Fruit fly (Drosophila melanogaster) whole organism, embryonic: ENCODE results near the gene CG42553.

Experiments used
- Bgb ChIP-seq: fragments of 200-800 bp; sonication (Bioruptor generic); IDR thresholded peaks from 2 replicates; pipeline ENCODE4 v1.3.6; 2022; ENCODE audit warnings: missing biosample characterization, missing genetic modification characterization; ENCODE audit not compliant: partially characterized antibody
- C15 ChIP-seq: fragments of 200-800 bp; sonication (Bioruptor generic); IDR thresholded peaks from 3 replicates; pipeline ENCODE4 v1.3.6; 2022; ENCODE audit warnings: missing biosample characterization, missing genetic modification characterization
- CG10321 ChIP-seq: fragments of 200-800 bp; sonication (Bioruptor generic); IDR thresholded peaks from 2 replicates; pipeline ENCODE4 v1.3.6; 2022; ENCODE audit warnings: missing biosample characterization, missing genetic modification characterization
- CG10979 ChIP-seq: fragments of 200-800 bp; sonication (Bioruptor generic); optimal IDR thresholded peaks from 2 replicates; lab custom pipeline; 2018; ENCODE audit warnings: missing biosample characterization, mild to moderate bottlenecking, missing genetic modification characterization, moderate library complexity
- CG12155 ChIP-seq: fragments of 200-800 bp; sonication (Bioruptor generic); optimal IDR thresholded peaks from 3 replicates; lab custom pipeline; 2016; ENCODE audit warnings: missing biosample characterization, missing genetic modification characterization
- CG12219 ChIP-seq: fragments of 200-800 bp; sonication (Bioruptor generic); optimal IDR thresholded peaks from 3 replicates; lab custom pipeline; 2018; ENCODE audit warnings: missing biosample characterization, mild to moderate bottlenecking, missing genetic modification characterization
- CG1233 ChIP-seq: fragments of 200-800 bp; sonication (Bioruptor generic); optimal IDR thresholded peaks from 4 replicates; lab custom pipeline; 2018; ENCODE audit warnings: missing biosample characterization, mild to moderate bottlenecking, missing genetic modification characterization
- CG12744 ChIP-seq: fragments of 200-800 bp; sonication (Bioruptor generic); optimal IDR thresholded peaks from 2 replicates; lab custom pipeline; 2016; ENCODE audit warnings: missing biosample characterization, missing genetic modification characterization
- CG13624 ChIP-seq: fragments of 200-800 bp; sonication (Bioruptor generic); optimal IDR thresholded peaks from 2 replicates; lab custom pipeline; 2016; ENCODE audit warnings: missing biosample characterization, missing genetic modification characterization
- CG14014 ChIP-seq: fragments of 200-800 bp; sonication (Bioruptor generic); IDR thresholded peaks from 2 replicates; pipeline ENCODE4 v1.3.6; 2022; ENCODE audit warnings: missing biosample characterization, missing genetic modification characterization
- CG14050 ChIP-seq: fragments of 200-800 bp; sonication (Bioruptor generic); IDR thresholded peaks from 3 replicates; pipeline ENCODE4 v1.3.6; 2022; ENCODE audit warnings: missing biosample characterization, missing genetic modification characterization
- CG14860 ChIP-seq: fragments of 200-800 bp; sonication (Bioruptor generic); IDR thresholded peaks from 3 replicates; pipeline ENCODE4 v1.3.6; 2022; ENCODE audit warnings: missing biosample characterization, missing genetic modification characterization; ENCODE audit not compliant: partially characterized antibody
- CG15269 ChIP-seq: fragments of 200-800 bp; sonication (Bioruptor generic); optimal IDR thresholded peaks from 2 replicates; lab custom pipeline; 2018; ENCODE audit warnings: missing biosample characterization, mild to moderate bottlenecking, missing genetic modification characterization, moderate library complexity
- CG16815 ChIP-seq: fragments of 200-800 bp; sonication (Bioruptor generic); optimal IDR thresholded peaks from 3 replicates; lab custom pipeline; 2017; ENCODE audit warnings: missing biosample characterization, mild to moderate bottlenecking, missing genetic modification characterization
- CG17186 ChIP-seq: fragments of 200-800 bp; sonication (Bioruptor generic); optimal IDR thresholded peaks from 3 replicates; lab custom pipeline; 2017; ENCODE audit warnings: missing biosample characterization, missing genetic modification reagents, missing genetic modification characterization
- CG4617 ChIP-seq: fragments of 200-800 bp; sonication (Bioruptor generic); optimal IDR thresholded peaks from 3 replicates; lab custom pipeline; 2016; ENCODE audit warnings: missing biosample characterization, missing genetic modification characterization, borderline replicate concordance
- CG6254 ChIP-seq: fragments of 200-800 bp; sonication (Bioruptor generic); optimal IDR thresholded peaks from 3 replicates; lab custom pipeline; 2017; ENCODE audit warnings: mild to moderate bottlenecking, missing biosample characterization, missing genetic modification reagents, missing genetic modification characterization
- CG7556 ChIP-seq: fragments of 200-800 bp; sonication (Bioruptor generic); optimal IDR thresholded peaks from 2 replicates; lab custom pipeline; 2017; ENCODE audit warnings: missing biosample characterization, mild to moderate bottlenecking, missing genetic modification characterization
- CG7963 ChIP-seq: fragments of 200-800 bp; sonication (Bioruptor generic); IDR thresholded peaks from 3 replicates; pipeline ENCODE4 v1.3.6; 2022; ENCODE audit warnings: missing biosample characterization, missing genetic modification characterization; ENCODE audit not compliant: partially characterized antibody
- CG7987 ChIP-seq: fragments of 200-800 bp; sonication (Bioruptor generic); optimal IDR thresholded peaks from 2 replicates; lab custom pipeline; 2018; ENCODE audit warnings: missing biosample characterization, mild to moderate bottlenecking, missing genetic modification characterization, moderate library complexity
- CG9437 ChIP-seq: fragments of 200-800 bp; sonication (Bioruptor generic); optimal IDR thresholded peaks from 2 replicates; lab custom pipeline; 2018; ENCODE audit warnings: missing biosample characterization, mild to moderate bottlenecking, missing genetic modification characterization
- CG9932 ChIP-seq: fragments of 200-800 bp; sonication (Bioruptor generic); IDR thresholded peaks from 2 replicates; pipeline ENCODE4 v1.3.6; 2022; ENCODE audit warnings: missing biosample characterization, missing genetic modification characterization
- CTCF ChIP-seq: fragments of 200-800 bp; sonication (Bioruptor generic); optimal IDR thresholded peaks from 2 replicates; lab custom pipeline; 2017; ENCODE audit warnings: missing biosample characterization, mild to moderate bottlenecking, missing genetic modification characterization, moderate library complexity
- Deaf1 ChIP-seq: fragments of 200-800 bp; optimal IDR thresholded peaks from 3 replicates; lab custom pipeline; 2019; ENCODE audit warnings: missing biosample characterization, mild to moderate bottlenecking, missing genetic modification characterization, moderate library complexity
- Fer3 ChIP-seq: fragments of 200-800 bp; sonication (Bioruptor generic); optimal IDR thresholded peaks from 2 replicates; lab custom pipeline; 2018; ENCODE audit warnings: missing biosample characterization, mild to moderate bottlenecking, missing genetic modification characterization, moderate library complexity
- HLH4C ChIP-seq: fragments of 200-800 bp; sonication (Bioruptor generic); IDR thresholded peaks from 3 replicates; pipeline ENCODE4 v1.3.6; 2022; ENCODE audit warnings: missing biosample characterization, missing genetic modification characterization; ENCODE audit not compliant: partially characterized antibody
- HmgZ ChIP-seq: fragments of 200-800 bp; sonication (Bioruptor generic); optimal IDR thresholded peaks from 2 replicates; lab custom pipeline; 2018; ENCODE audit warnings: missing biosample characterization, mild to moderate bottlenecking, missing genetic modification characterization
- Hr3 ChIP-seq: fragments of 200-800 bp; sonication (Bioruptor generic); optimal IDR thresholded peaks from 3 replicates; lab custom pipeline; 2016; ENCODE audit warnings: missing biosample characterization, missing genetic modification characterization
- MBD-R2 ChIP-seq: fragments of 200-800 bp; sonication (Bioruptor generic); IDR thresholded peaks from 2 replicates; pipeline ENCODE4 v1.3.6; 2022; ENCODE audit warnings: missing biosample characterization, missing genetic modification characterization
- Mad ChIP-seq: fragments of 200-800 bp; sonication (Bioruptor generic); optimal IDR thresholded peaks from 2 replicates; lab custom pipeline; 2016; ENCODE audit warnings: missing biosample characterization, missing genetic modification characterization
- NC2β ChIP-seq: fragments of 200-800 bp; sonication (Bioruptor generic); optimal IDR thresholded peaks from 2 replicates; lab custom pipeline; 2016; ENCODE audit warnings: missing biosample characterization, missing genetic modification characterization
- Nf-YC ChIP-seq: fragments of 200-800 bp; optimal IDR thresholded peaks from 3 replicates; lab custom pipeline; 2019; ENCODE audit warnings: missing biosample characterization, mild to moderate bottlenecking, missing genetic modification characterization, moderate library complexity
- Oli ChIP-seq: fragments of 200-800 bp; sonication (Bioruptor generic); optimal IDR thresholded peaks from 2 replicates; lab custom pipeline; 2018; ENCODE audit warnings: missing biosample characterization, mild to moderate bottlenecking, missing genetic modification characterization, moderate library complexity
- Pdp1 ChIP-seq, 2 experiments: fragments of 200-800 bp; sonication (Bioruptor generic); optimal IDR thresholded peaks; 3 replicates each; lab custom pipeline; 2016; ENCODE audit warnings: missing biosample characterization in 2 of 2, missing genetic modification characterization in 2 of 2, mild to moderate bottlenecking in 1 of 2, moderate library complexity in 1 of 2
- TFAM ChIP-seq: fragments of 200-800 bp; sonication (Bioruptor generic); optimal IDR thresholded peaks from 2 replicates; lab custom pipeline; 2017; ENCODE audit warnings: missing biosample characterization, missing genetic modification characterization, inconsistent platforms
- Taf1 ChIP-seq: fragments of 200-800 bp; sonication (Bioruptor generic); IDR thresholded peaks from 2 replicates; pipeline ENCODE4 v1.3.6; 2022; ENCODE audit warnings: missing biosample characterization, missing genetic modification characterization
- Usf ChIP-seq: fragments of 200-800 bp; sonication (Bioruptor generic); optimal IDR thresholded peaks from 2 replicates; lab custom pipeline; 2017; ENCODE audit warnings: missing genotype, missing biosample characterization, missing genetic modification characterization
- ab ChIP-seq: fragments of 200-800 bp; sonication (Bioruptor generic); optimal IDR thresholded peaks from 2 replicates; lab custom pipeline; 2016; ENCODE audit warnings: missing biosample characterization, missing genetic modification characterization
- emc ChIP-seq: fragments of 200-800 bp; sonication (Bioruptor generic); optimal IDR thresholded peaks from 2 replicates; lab custom pipeline; 2016; ENCODE audit warnings: missing biosample characterization, missing genetic modification characterization
- ewg ChIP-seq: fragments of 200-800 bp; sonication (Bioruptor generic); optimal IDR thresholded peaks from 3 replicates; lab custom pipeline; 2017; ENCODE audit warnings: mild to moderate bottlenecking, missing biosample characterization, missing genetic modification reagents, missing genetic modification characterization
- fd64A ChIP-seq: fragments of 200-800 bp; sonication (Bioruptor generic); optimal IDR thresholded peaks from 3 replicates; lab custom pipeline; 2018; ENCODE audit warnings: missing biosample characterization, mild to moderate bottlenecking, missing genetic modification characterization
- gcm ChIP-seq: fragments of 200-800 bp; sonication (Bioruptor generic); optimal IDR thresholded peaks from 2 replicates; lab custom pipeline; 2019; ENCODE audit warnings: missing biosample characterization, mild to moderate bottlenecking, missing genetic modification characterization, moderate library complexity
- gsb ChIP-seq: fragments of 200-800 bp; sonication (Bioruptor generic); IDR thresholded peaks from 2 replicates; pipeline ENCODE4 v1.3.6; 2022; ENCODE audit warnings: missing biosample characterization, missing genetic modification characterization
- her ChIP-seq: fragments of 200-800 bp; sonication (Bioruptor generic); optimal IDR thresholded peaks from 2 replicates; lab custom pipeline; 2016; ENCODE audit warnings: missing biosample characterization, missing genetic modification characterization
- hth ChIP-seq: fragments of >200 bp; optimal IDR thresholded peaks from 2 replicates; lab custom pipeline; 2017; ENCODE audit warnings: inconsistent platforms
- lilli ChIP-seq: fragments of 200-800 bp; sonication (Bioruptor generic); optimal IDR thresholded peaks from 3 replicates; lab custom pipeline; 2016; ENCODE audit warnings: missing biosample characterization, missing genetic modification characterization
- mam ChIP-seq: fragments of 200-800 bp; sonication (Bioruptor generic); optimal IDR thresholded peaks from 3 replicates; lab custom pipeline; 2016; ENCODE audit warnings: missing biosample characterization, missing genetic modification characterization
- nau ChIP-seq: fragments of 200-800 bp; sonication (Bioruptor generic); optimal IDR thresholded peaks from 3 replicates; lab custom pipeline; 2017; ENCODE audit warnings: missing biosample characterization, mild to moderate bottlenecking, missing genetic modification characterization, missing genetic modification reagents
- pnt ChIP-seq: fragments of 200-800 bp; sonication (Bioruptor generic); optimal IDR thresholded peaks from 3 replicates; lab custom pipeline; 2016; ENCODE audit warnings: missing biosample characterization, missing genetic modification characterization
- sr ChIP-seq: fragments of 200-800 bp; sonication (Bioruptor generic); IDR thresholded peaks from 3 replicates; pipeline ENCODE4 v1.3.6; 2022; ENCODE audit warnings: missing biosample characterization, missing genetic modification characterization
- toy ChIP-seq: fragments of 200-800 bp; sonication (Bioruptor generic); IDR thresholded peaks from 2 replicates; pipeline ENCODE4 v1.3.6; 2022; ENCODE audit warnings: missing biosample characterization, missing genetic modification characterization

Gene CG42553

DNA sequence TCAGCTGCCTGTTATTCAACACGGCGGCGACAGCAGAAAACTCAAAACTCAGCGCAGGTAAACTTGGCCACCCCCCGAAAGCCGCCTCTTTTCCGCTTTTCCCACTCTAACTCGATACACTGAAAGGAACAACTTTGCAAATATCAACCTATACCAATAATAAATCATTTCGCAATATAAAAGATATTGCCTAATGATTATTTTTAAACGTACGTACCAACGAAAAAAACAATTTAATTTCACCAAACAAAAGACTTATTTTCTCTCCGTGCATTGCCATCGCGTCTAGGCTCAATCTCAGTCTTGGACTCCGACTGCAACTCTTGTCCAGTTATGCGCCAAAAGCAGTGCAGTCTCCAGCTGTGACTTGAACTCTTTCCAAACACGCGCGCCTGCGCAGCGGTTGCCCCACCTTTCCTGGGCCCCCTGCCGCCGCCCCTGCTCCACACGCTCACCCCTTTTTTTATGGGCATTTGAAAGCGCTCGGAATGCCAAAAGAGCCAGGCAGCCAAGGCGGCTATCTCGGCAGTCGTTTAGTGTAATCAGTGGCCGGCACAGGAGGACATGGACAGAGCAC, 28.2 kb upstream of the CG42553 start (continued):
- TF ChIP-seq toy (GFP tag; lab: Robert Waterston, UW) (no peak), CG7987 (no peak), Taf1 (GFP tag; lab: Robert Waterston, UW) (no peak), CG7963 (no peak), CG14014 (GFP tag; lab: Robert Waterston, UW) (no peak; the same call in 1 of the 2 replicates), Usf (no peak), gcm (peak; percentile 57), emc (no peak), CG9437 (GFP tag; lab: Kevin White, UChicago) (peak; percentile 15), CG14860 (no peak), TFAM (no peak), CG13624 (GFP tag; lab: Kevin White, UChicago) (peak; percentile 17), Fer3 (tag; lab: Kevin White, UChicago) (peak; percentile 21), CG14050 (no peak), fd64A (GFP tag; lab: Kevin White, UChicago) (no peak), CG12219 (GFP tag; lab: Kevin White, UChicago) (peak; percentile 26), MBD-R2 (GFP tag; lab: Robert Waterston, UW) (peak; percentile 14; the same call in 1 of the 2 replicates), hth (lab: Kevin White, UChicago) (no peak), CG10321 (GFP tag; lab: Robert Waterston, UW) (no peak), sr (GFP tag; lab: Robert Waterston, UW) (no peak), nau (GFP tag; lab: Kevin White, UChicago) (peak; percentile 40), Hr3 (GFP tag; lab: Kevin White, UChicago) (peak; percentile 37), CG16815 (GFP tag; lab: Kevin White, UChicago) (peak; percentile 27), mam (peak; percentile 37), Bgb (GFP tag; lab: Robert Waterston, UW) (no peak), lilli (peak; percentile 51), CG7556 (peak; percentile 57), CG6254 (GFP tag; lab: Kevin White, UChicago) (peak; percentile 17), CG12155 (GFP tag; lab: Kevin White, UChicago) (no peak), NC2β (GFP tag; lab: Kevin White, UChicago) (peak; percentile 22), pnt (GFP tag; lab: Kevin White, UChicago) (peak; percentile 28), CG9932 (no peak), CTCF (GFP tag; lab: Kevin White, UChicago) (no peak), HmgZ (tag; lab: Kevin White, UChicago) (no peak), Deaf1 (tag; lab: Kevin White, UChicago) (no peak), Pdp1 (GFP tag; optimal IDR thresholded peaks at IDR 0.05; lab: Kevin White, UChicago) (peak; percentile 50 to 53), CG10979 (peak; percentile 77), Nf-YC (no peak), gsb (GFP tag; lab: Robert Waterston, UW) (no peak), her (GFP tag; lab: Kevin White, UChicago) (no peak), HLH4C (GFP tag; lab: Robert Waterston, UW) (no peak), Mad (no peak), ab (GFP tag; lab: Kevin White, UChicago) (no peak), CG12744 (no peak), Oli (tag; lab: Kevin White, UChicago) (peak; percentile 56), ewg (peak; percentile 71), CG4617 (GFP tag; lab: Kevin White, UChicago) (no peak), CG1233 (GFP tag; lab: Kevin White, UChicago) (peak; percentile 56), CG15269 (tag; lab: Kevin White, UChicago) (peak; percentile 23), C15 (GFP tag; lab: Robert Waterston, UW) (no peak), CG17186 (no peak)
